Fruit fly (Drosophila melanogaster) whole organism, embryonic: ENCODE results near the gene CG31922.
A peak's percentile ranks its signal among the peaks of the same experiment; 100 is the strongest.

Source experiments
- ATbp ChIP-seq: fragments of 200-800 bp; sonication (Bioruptor generic); optimal IDR thresholded peaks from 2 replicates; lab custom pipeline; 2017; ENCODE audit warnings: missing biosample characterization, mild to moderate bottlenecking, missing genetic modification characterization, missing genetic modification reagents
- Aef1 ChIP-seq: fragments of 200-800 bp; sonication (Bioruptor generic); IDR thresholded peaks from 3 replicates; pipeline ENCODE4 v1.3.6; 2022; ENCODE audit warnings: missing biosample characterization, missing genetic modification characterization
- Asciz ChIP-seq: fragments of 200-800 bp; sonication (Bioruptor generic); optimal IDR thresholded peaks from 2 replicates; lab custom pipeline; 2017; ENCODE audit warnings: missing biosample characterization, mild to moderate bottlenecking, missing genetic modification characterization, missing genetic modification reagents
- Blimp-1 ChIP-seq: fragments of 200-800 bp; sonication (Bioruptor generic); optimal IDR thresholded peaks from 3 replicates; lab custom pipeline; 2018; ENCODE audit warnings: missing biosample characterization, missing genetic modification characterization, mild to moderate bottlenecking, moderate library complexity, missing genetic modification reagents
- CG10274 ChIP-seq: fragments of 200-800 bp; sonication (Bioruptor generic); optimal IDR thresholded peaks from 3 replicates; lab custom pipeline; 2017; ENCODE audit warnings: missing biosample characterization, mild to moderate bottlenecking, missing genetic modification characterization
- CG10543 ChIP-seq: fragments of 200-800 bp; sonication (Bioruptor generic); optimal IDR thresholded peaks from 3 replicates; lab custom pipeline; 2017; ENCODE audit warnings: missing biosample characterization, mild to moderate bottlenecking, missing genetic modification characterization, moderate library complexity
- CG11504 ChIP-seq: fragments of 200-800 bp; sonication (Bioruptor generic); optimal IDR thresholded peaks from 3 replicates; lab custom pipeline; 2019; ENCODE audit warnings: missing biosample characterization, mild to moderate bottlenecking, missing genetic modification characterization, moderate library complexity
- CG12071 ChIP-seq: fragments of 200-800 bp; sonication (Bioruptor generic); optimal IDR thresholded peaks from 3 replicates; lab custom pipeline; 2018; ENCODE audit warnings: missing biosample characterization, mild to moderate bottlenecking, missing genetic modification characterization
- CG12236 ChIP-seq: fragments of 200-800 bp; sonication (Bioruptor generic); optimal IDR thresholded peaks from 2 replicates; lab custom pipeline; 2016; ENCODE audit warnings: missing biosample characterization, missing genetic modification characterization
- CG1233 ChIP-seq: fragments of 200-800 bp; sonication (Bioruptor generic); optimal IDR thresholded peaks from 4 replicates; lab custom pipeline; 2018; ENCODE audit warnings: missing biosample characterization, mild to moderate bottlenecking, missing genetic modification characterization
- CG12769 ChIP-seq: fragments of 200-800 bp; sonication (Bioruptor generic); optimal IDR thresholded peaks from 2 replicates; lab custom pipeline; 2019; ENCODE audit warnings: missing biosample characterization, mild to moderate bottlenecking, missing genetic modification characterization, moderate library complexity
- CG12942 ChIP-seq: fragments of 200-800 bp; sonication (Bioruptor generic); optimal IDR thresholded peaks from 3 replicates; lab custom pipeline; 2016; ENCODE audit warnings: missing biosample characterization, missing genetic modification characterization
- CG14710 ChIP-seq: fragments of 200-800 bp; sonication (Bioruptor generic); optimal IDR thresholded peaks from 3 replicates; lab custom pipeline; 2019; ENCODE audit warnings: missing biosample characterization, mild to moderate bottlenecking, missing genetic modification characterization, moderate library complexity
- CG15601 ChIP-seq: fragments of 200-800 bp; sonication (Bioruptor generic); optimal IDR thresholded peaks from 3 replicates; lab custom pipeline; 2019; ENCODE audit warnings: missing biosample characterization, mild to moderate bottlenecking, missing genetic modification characterization, moderate library complexity
- CG1603 ChIP-seq: fragments of 200-800 bp; sonication (Bioruptor generic); optimal IDR thresholded peaks from 2 replicates; lab custom pipeline; 2019; ENCODE audit warnings: missing biosample characterization, mild to moderate bottlenecking, missing genetic modification characterization, moderate library complexity
- CG16863 ChIP-seq: fragments of 200-800 bp; sonication (Bioruptor generic); optimal IDR thresholded peaks from 3 replicates; lab custom pipeline; 2016; ENCODE audit warnings: missing biosample characterization, missing genetic modification characterization
- CG17359 ChIP-seq: fragments of 200-800 bp; sonication (Bioruptor generic); optimal IDR thresholded peaks from 3 replicates; lab custom pipeline; 2018; ENCODE audit warnings: missing biosample characterization, mild to moderate bottlenecking, missing genetic modification characterization, moderate library complexity
- CG17361 ChIP-seq: fragments of 200-800 bp; sonication (Bioruptor generic); IDR thresholded peaks from 3 replicates; pipeline ENCODE4 v1.3.6; 2022; ENCODE audit warnings: missing biosample characterization, missing genetic modification characterization
- CG17612 ChIP-seq: fragments of 200-800 bp; sonication (Bioruptor generic); IDR thresholded peaks from 2 replicates; pipeline ENCODE4 v1.3.6; 2022; ENCODE audit warnings: missing biosample characterization, missing genetic modification characterization
- CG18262 ChIP-seq: fragments of 200-800 bp; optimal IDR thresholded peaks from 3 replicates; lab custom pipeline; 2019; ENCODE audit warnings: missing biosample characterization, mild to moderate bottlenecking, missing genetic modification characterization, moderate library complexity
- CG2678 ChIP-seq: fragments of 200-800 bp; sonication (Bioruptor generic); optimal IDR thresholded peaks from 3 replicates; lab custom pipeline; 2019; ENCODE audit warnings: missing biosample characterization, mild to moderate bottlenecking, missing genetic modification characterization, moderate library complexity
- CG2712 ChIP-seq: fragments of 200-800 bp; optimal IDR thresholded peaks from 3 replicates; lab custom pipeline; 2019; ENCODE audit warnings: missing biosample characterization, mild to moderate bottlenecking, missing genetic modification characterization, moderate library complexity
- CG2875 ChIP-seq: fragments of 200-800 bp; sonication (Bioruptor generic); optimal IDR thresholded peaks from 2 replicates; lab custom pipeline; 2017; ENCODE audit warnings: missing biosample characterization, mild to moderate bottlenecking, missing genetic modification characterization, missing genetic modification reagents
- CG31365 ChIP-seq: fragments of 200-800 bp; sonication (Bioruptor generic); optimal IDR thresholded peaks from 2 replicates; lab custom pipeline; 2018; ENCODE audit warnings: missing biosample characterization, mild to moderate bottlenecking, missing genetic modification characterization
- CG6654 ChIP-seq: fragments of 200-800 bp; sonication (Bioruptor generic); optimal IDR thresholded peaks from 2 replicates; lab custom pipeline; 2017; ENCODE audit warnings: missing biosample characterization, mild to moderate bottlenecking, missing genetic modification characterization
- CG7987 ChIP-seq: fragments of 200-800 bp; sonication (Bioruptor generic); optimal IDR thresholded peaks from 2 replicates; lab custom pipeline; 2018; ENCODE audit warnings: missing biosample characterization, mild to moderate bottlenecking, missing genetic modification characterization, moderate library complexity
- CG9609 ChIP-seq: fragments of 200-800 bp; sonication (Bioruptor generic); optimal IDR thresholded peaks from 3 replicates; lab custom pipeline; 2016; ENCODE audit warnings: missing biosample characterization, missing genetic modification characterization
- D19A ChIP-seq: fragments of 200-800 bp; optimal IDR thresholded peaks from 3 replicates; lab custom pipeline; 2019; ENCODE audit warnings: missing biosample characterization, mild to moderate bottlenecking, missing genetic modification characterization, moderate library complexity
- Ets65A ChIP-seq: fragments of 200-800 bp; sonication (Bioruptor generic); peaks from one replicate; lab custom pipeline; 2016; ENCODE audit warnings: missing biosample characterization, missing genetic modification characterization
- Gug ChIP-seq: fragments of 200-800 bp; sonication (Bioruptor generic); IDR thresholded peaks from 4 replicates; pipeline ENCODE4 v1.3.6; 2022; ENCODE audit warnings: missing biosample characterization, missing genetic modification characterization
- HmgZ ChIP-seq: fragments of 200-800 bp; sonication (Bioruptor generic); optimal IDR thresholded peaks from 2 replicates; lab custom pipeline; 2018; ENCODE audit warnings: missing biosample characterization, mild to moderate bottlenecking, missing genetic modification characterization
- Hr51 ChIP-seq, 2 experiments: fragments of 200-800 bp; sonication (Bioruptor generic); optimal IDR thresholded peaks; 2 replicates in 1 of 2; 3 replicates in 1 of 2; lab custom pipeline; 2016 to 2018; ENCODE audit warnings: missing biosample characterization in 2 of 2, missing genetic modification characterization in 2 of 2, mild to moderate bottlenecking in 1 of 2, moderate library complexity in 1 of 2
- Med ChIP-seq: fragments of 200-800 bp; sonication (Bioruptor generic); peaks from one replicate; lab custom pipeline; 2016; ENCODE audit warnings: missing biosample characterization, missing genetic modification characterization, mild to moderate bottlenecking, inconsistent platforms, moderate library complexity
- NfI ChIP-seq: fragments of 200-800 bp; sonication (Bioruptor generic); optimal IDR thresholded peaks from 3 replicates; lab custom pipeline; 2018; ENCODE audit warnings: missing biosample characterization, mild to moderate bottlenecking, missing genetic modification characterization, moderate library complexity
- Sox100B ChIP-seq: fragments of 200-800 bp; sonication (Bioruptor generic); optimal IDR thresholded peaks from 3 replicates; lab custom pipeline; 2018; ENCODE audit warnings: missing biosample characterization, mild to moderate bottlenecking, missing genetic modification characterization
- Sry-β ChIP-seq: fragments of 200-800 bp; sonication (Bioruptor generic); optimal IDR thresholded peaks from 2 replicates; lab custom pipeline; 2018; ENCODE audit warnings: missing biosample characterization, mild to moderate bottlenecking, missing genetic modification characterization, moderate library complexity
- Xrp1 ChIP-seq: fragments of 200-800 bp; sonication (Bioruptor generic); IDR thresholded peaks from 2 replicates; pipeline ENCODE4 v1.3.6; 2022; ENCODE audit warnings: missing biosample characterization, missing genetic modification characterization
- abd-A ChIP-seq: fragments of 200-800 bp; sonication (Bioruptor generic); optimal IDR thresholded peaks from 3 replicates; lab custom pipeline; 2019; ENCODE audit warnings: missing biosample characterization, mild to moderate bottlenecking, missing genetic modification characterization, moderate library complexity
- bsh ChIP-seq, 2 experiments: fragments of 200-800 bp; sonication (Bioruptor generic); optimal IDR thresholded peaks; 2 replicates each; lab custom pipeline; 2017 to 2018; ENCODE audit warnings: mild to moderate bottlenecking in 2 of 2, missing biosample characterization in 2 of 2, missing genetic modification characterization in 2 of 2, moderate library complexity in 1 of 2
- chinmo ChIP-seq: fragments of 200-800 bp; sonication (Bioruptor generic); IDR thresholded peaks from 4 replicates; pipeline ENCODE4 v1.3.6; 2022; ENCODE audit warnings: missing biosample characterization, missing genetic modification characterization; ENCODE audit not compliant: partially characterized antibody
- dmrt11E ChIP-seq: fragments of 200-800 bp; sonication (Bioruptor generic); optimal IDR thresholded peaks from 3 replicates; lab custom pipeline; 2018; ENCODE audit warnings: missing biosample characterization, mild to moderate bottlenecking, missing genetic modification characterization, moderate library complexity
- gem ChIP-seq: fragments of 200-800 bp; sonication (Bioruptor generic); optimal IDR thresholded peaks from 2 replicates; lab custom pipeline; 2019; ENCODE audit warnings: missing biosample characterization, mild to moderate bottlenecking, missing genetic modification characterization, moderate library complexity
- klu ChIP-seq: fragments of 200-800 bp; sonication (Bioruptor generic); IDR thresholded peaks from 2 replicates; pipeline ENCODE4 v1.3.6; 2022; ENCODE audit warnings: missing biosample characterization, missing genetic modification characterization
- oc ChIP-seq: fragments of 200-800 bp; sonication (Bioruptor generic); optimal IDR thresholded peaks from 2 replicates; lab custom pipeline; 2018; ENCODE audit warnings: missing biosample characterization, mild to moderate bottlenecking, missing genetic modification characterization, moderate library complexity
- p53 ChIP-seq: fragments of 200-800 bp; sonication (Bioruptor generic); optimal IDR thresholded peaks from 2 replicates; lab custom pipeline; 2016; ENCODE audit warnings: missing biosample characterization, missing genetic modification characterization
- sens ChIP-seq: fragments of 200-800 bp; sonication (Bioruptor generic); peaks from one replicate; lab custom pipeline; 2016; ENCODE audit warnings: missing biosample characterization, missing genetic modification characterization
- sug ChIP-seq: fragments of 200-800 bp; optimal IDR thresholded peaks from 2 replicates; lab custom pipeline; 2019; ENCODE audit warnings: missing biosample characterization, mild to moderate bottlenecking, missing genetic modification characterization, moderate library complexity

Gene CG31922

dm6 chr2L:1121942-1122710 lies 47.9 kb upstream of the CG31922 start:
- TF ChIP-seq Xrp1 (GFP tag; lab: Robert Waterston, UW), result peak; percentile 38; the same call in 1 of the 2 replicates
- peak; percentile 46 for TF ChIP-seq abd-A (tag; lab: Kevin White, UChicago)
- peak; percentile 29 for TF ChIP-seq CG1603 (tag; lab: Kevin White, UChicago)
- TF ChIP-seq p53 (GFP tag; lab: Kevin White, UChicago), result no peak
- TF ChIP-seq Hr51 (GFP tag; optimal IDR thresholded peaks at IDR 0.05; lab: Kevin White, UChicago), result peak in 1 of 2 experiments; percentile 15
- peak; percentile 42 for TF ChIP-seq ATbp (GFP tag; lab: Kevin White, UChicago)
- no peak for TF ChIP-seq CG1233 (GFP tag; lab: Kevin White, UChicago)
- TF ChIP-seq Ets65A, result peak; percentile 33
- peak; percentile 0 for TF ChIP-seq CG16863 (GFP tag; lab: Kevin White, UChicago)
- TF ChIP-seq Aef1 (GFP tag; lab: Robert Waterston, UW), result no peak
- 0 out of 3 replicates have a peak, but pooled peaks have one; percentile 32 for TF ChIP-seq CG17361 (GFP tag; lab: Robert Waterston, UW)
- peak; percentile 30 for TF ChIP-seq Sox100B (GFP tag; lab: Kevin White, UChicago)
- peak; percentile 16 for TF ChIP-seq Blimp-1 (GFP tag; lab: Kevin White, UChicago)
- TF ChIP-seq oc, result peak; percentile 15
- TF ChIP-seq CG2712 (tag; lab: Kevin White, UChicago), result peak; percentile 4
- peak; percentile 21 for TF ChIP-seq CG15601 (tag; lab: Kevin White, UChicago)
- peak; percentile 63 for TF ChIP-seq Med (GFP tag; lab: Kevin White, UChicago)
- peak in 1 of 2 experiments; percentile 22 for TF ChIP-seq bsh (GFP tag; optimal IDR thresholded peaks at IDR 0.05; lab: Kevin White, UChicago)
- 0 out of 2 replicates have a peak, but pooled peaks have one; percentile 4 for TF ChIP-seq CG17612 (GFP tag; lab: Robert Waterston, UW)
- peak; percentile 38 for TF ChIP-seq CG7987 (GFP tag; lab: Kevin White, UChicago)
- TF ChIP-seq CG11504 (tag; lab: Kevin White, UChicago), result peak; percentile 37
- 0 out of 2 replicates have a peak, but pooled peaks have one; percentile 21 for TF ChIP-seq klu
- no peak for TF ChIP-seq CG9609 (GFP tag; lab: Kevin White, UChicago)
- TF ChIP-seq CG2875 (GFP tag; lab: Kevin White, UChicago), result peak; percentile 0
- no peak for TF ChIP-seq Sry-β
- TF ChIP-seq CG6654, result no peak
- TF ChIP-seq HmgZ, result peak; percentile 13
- TF ChIP-seq gem (tag; lab: Kevin White, UChicago), result peak; percentile 14
- TF ChIP-seq CG10543 (GFP tag; lab: Kevin White, UChicago), result peak; percentile 35
- TF ChIP-seq sug (tag; lab: Kevin White, UChicago), result peak; percentile 9
- no peak for TF ChIP-seq Gug
- peak; percentile 11 for TF ChIP-seq CG14710 (tag; lab: Kevin White, UChicago)
- TF ChIP-seq CG2678 (tag; lab: Kevin White, UChicago), result no peak
- TF ChIP-seq CG31365 (tag; lab: Kevin White, UChicago), result no peak
- TF ChIP-seq CG12769 (tag; lab: Kevin White, UChicago), result peak; percentile 83
- TF ChIP-seq Asciz (GFP tag; lab: Kevin White, UChicago), result peak; percentile 0
- no peak for TF ChIP-seq CG12942
- no peak for TF ChIP-seq dmrt11E
- no peak for TF ChIP-seq CG12236 (GFP tag; lab: Kevin White, UChicago)
- peak; percentile 7 for TF ChIP-seq CG12071 (GFP tag; lab: Kevin White, UChicago)
- peak; percentile 76 for TF ChIP-seq D19A (tag; lab: Kevin White, UChicago)
- TF ChIP-seq chinmo (GFP tag; lab: Robert Waterston, UW), result peak; percentile 87; the same call in 2 of the 4 replicates
- TF ChIP-seq CG10274, result peak; percentile 81
- peak; percentile 9 for TF ChIP-seq CG18262 (tag; lab: Kevin White, UChicago)
- TF ChIP-seq CG17359 (tag; lab: Kevin White, UChicago), result peak; percentile 27
- peak; percentile 68 for TF ChIP-seq sens (GFP tag; lab: Kevin White, UChicago)
- no peak for TF ChIP-seq NfI (GFP tag; lab: Kevin White, UChicago)
